Worm (Caenorhabditis elegans) whole organism, late embryonic: Measurements from ENCODE around the gene C01B10.44.

Experiments used
- ceh-24 ChIP-seq: sonication (generic microtip); optimal IDR thresholded peaks from 2 replicates; lab custom pipeline; 2016; ENCODE audit warnings: mild to moderate bottlenecking, missing genetic modification characterization, missing compliant biosample characterization
- ceh-45 ChIP-seq: fragments of 200-800 bp; sonication (Bioruptor generic); IDR thresholded peaks from 2 replicates; pipeline ENCODE4 v1.3.6; 2022; ENCODE audit warnings: missing genetic modification reagents, missing genetic modification characterization, missing compliant biosample characterization
- dmd-4 ChIP-seq: sonication (generic microtip); optimal IDR thresholded peaks from 2 replicates; lab custom pipeline; 2016; ENCODE audit warnings: borderline replicate concordance, missing genetic modification characterization, missing compliant biosample characterization
- dve-1 ChIP-seq: sonication (generic microtip); optimal IDR thresholded peaks from 2 replicates; lab custom pipeline; 2017; ENCODE audit warnings: antibody characterized with exemption, mild to moderate bottlenecking, missing genetic modification characterization, missing compliant biosample characterization
- fkh-10 ChIP-seq: fragments of 150-350 bp; optimal IDR thresholded peaks from 2 replicates; lab custom pipeline; 2014; ENCODE audit warnings: missing biosample characterization, missing genetic modification reagents, missing genetic modification characterization
- gmeb-2 ChIP-seq: sonication (generic microtip); optimal IDR thresholded peaks from 2 replicates; lab custom pipeline; 2016; ENCODE audit warnings: missing genetic modification characterization, inconsistent platforms, missing compliant biosample characterization
- lin-11 ChIP-seq: fragments of 200-800 bp; sonication (Bioruptor generic); optimal IDR thresholded peaks from 2 replicates; lab custom pipeline; 2018; ENCODE audit warnings: mild to moderate bottlenecking, missing genetic modification characterization, missing compliant biosample characterization
- nhr-232 ChIP-seq: sonication (generic microtip); optimal IDR thresholded peaks from 2 replicates; lab custom pipeline; 2016; ENCODE audit warnings: missing genetic modification characterization, missing compliant biosample characterization
- pag-3 ChIP-seq: sonication (generic microtip); optimal IDR thresholded peaks from 2 replicates; lab custom pipeline; 2016; ENCODE audit warnings: missing compliant biosample characterization, missing genetic modification characterization, borderline replicate concordance
- pha-2 ChIP-seq: sonication (generic microtip); optimal IDR thresholded peaks from 2 replicates; lab custom pipeline; 2017; ENCODE audit warnings: mild to moderate bottlenecking, missing genetic modification characterization, missing compliant biosample characterization
- pha-4 ChIP-seq: fragments of 150-350 bp; optimal IDR thresholded peaks from 2 replicates; lab custom pipeline; 2018; ENCODE audit warnings: missing biosample characterization, missing genetic modification reagents, missing genetic modification characterization
- pqm-1 ChIP-seq: sonication (generic microtip); optimal IDR thresholded peaks from 2 replicates; lab custom pipeline; 2016; ENCODE audit warnings: missing genetic modification characterization, missing compliant biosample characterization
- pros-1 ChIP-seq: fragments of 150-350 bp; optimal IDR thresholded peaks from 2 replicates; lab custom pipeline; 2014; ENCODE audit warnings: missing biosample characterization, missing genetic modification reagents, missing genetic modification characterization

DNA sequence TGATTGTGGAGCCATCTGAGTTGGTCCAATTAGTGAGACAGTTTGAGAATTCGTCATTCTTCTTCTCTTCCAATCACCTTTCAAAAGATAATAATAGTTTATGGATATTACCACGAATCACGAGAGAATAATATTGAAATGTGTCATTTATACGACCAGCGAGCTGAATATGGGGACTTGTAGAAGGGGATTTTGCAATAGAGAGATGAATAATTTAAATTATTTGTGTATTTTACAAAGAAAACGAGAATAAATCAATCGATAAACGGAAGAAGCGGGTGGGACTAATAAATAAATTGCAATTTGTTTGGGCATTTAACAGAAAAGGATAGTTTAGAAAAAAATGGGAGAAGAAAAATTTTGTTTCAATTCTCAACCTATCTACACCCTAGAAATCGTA lies 40.9 kb upstream of the C01B10.44 start, which contains the start of gene odr-8:
- TF ChIP-seq pha-2 (tag; lab: Kevin White, UChicago) (no peak), fkh-10 (no peak), pha-4 (no peak), lin-11 (tag; lab: Kevin White, UChicago) (no peak), nhr-232 (tag; lab: Kevin White, UChicago) (no peak), gmeb-2 (tag; lab: Kevin White, UChicago) (no peak), ceh-24 (tag; lab: Kevin White, UChicago) (no peak), pros-1 (no peak), dmd-4 (tag; lab: Kevin White, UChicago) (no peak), pqm-1 (tag; lab: Kevin White, UChicago) (no peak), ceh-45 (no peak), pag-3 (tag; lab: Kevin White, UChicago) (no peak), dve-1 (tag; lab: Kevin White, UChicago) (no peak)
